Fruit fly (Drosophila melanogaster) whole organism, prepupa: Measurements from ENCODE around the gene CG42876.

Experiments
- CG6163 ChIP-seq: fragments of 200-800 bp; sonication (Bioruptor generic); IDR thresholded peaks from 3 replicates; pipeline ENCODE4 v1.3.6; 2022; ENCODE audit warnings: missing biosample characterization, missing genetic modification characterization
- CG6808 ChIP-seq: fragments of 200-800 bp; sonication (Bioruptor generic); optimal IDR thresholded peaks from 3 replicates; lab custom pipeline; 2017; ENCODE audit warnings: missing biosample characterization, missing genetic modification characterization, mild to moderate bottlenecking, moderate library complexity, missing genetic modification reagents
- CG8319 ChIP-seq: fragments of 200-800 bp; sonication (Bioruptor generic); optimal IDR thresholded peaks from 3 replicates; lab custom pipeline; 2016; ENCODE audit warnings: missing biosample characterization, missing genetic modification characterization
- lz ChIP-seq: fragments of 200-800 bp; sonication (Bioruptor generic); optimal IDR thresholded peaks from 3 replicates; lab custom pipeline; 2016; ENCODE audit warnings: missing biosample characterization, missing genetic modification characterization
- vri ChIP-seq: fragments of 200-800 bp; sonication (Bioruptor generic); optimal IDR thresholded peaks from 3 replicates; lab custom pipeline; 2016; ENCODE audit warnings: missing biosample characterization, mild to moderate bottlenecking, missing genetic modification characterization

DNA sequence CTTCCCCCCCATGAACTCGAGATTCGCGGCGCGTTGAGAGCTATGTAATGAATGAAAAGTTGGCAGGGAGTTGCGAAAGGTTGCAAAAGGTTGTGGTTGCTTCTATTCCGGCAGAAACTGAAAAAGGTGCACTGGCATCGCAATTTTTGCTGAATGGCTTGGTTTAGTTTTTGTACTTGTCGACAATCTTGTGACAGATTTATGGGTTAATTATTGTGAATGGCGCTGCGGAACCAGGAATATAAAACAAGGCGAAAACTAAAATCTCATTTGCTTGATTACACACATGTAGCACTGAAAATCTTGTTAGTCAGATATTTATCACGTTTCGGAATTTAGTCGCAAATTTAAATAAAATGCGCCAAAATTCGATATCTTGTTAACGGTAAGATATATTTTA is 28.2 kb downstream of the CG42876 start, which contains the start of gene t-Grip91:
- TF ChIP-seq vri (no peak), CG8319 (GFP tag; lab: Kevin White, UChicago) (no peak), lz (GFP tag; lab: Kevin White, UChicago) (no peak), CG6163 (GFP tag; lab: Robert Waterston, UW) (no peak), CG6808 (GFP tag; lab: Kevin White, UChicago) (no peak)
